Fruit fly (Drosophila melanogaster): ENCODE measurements around the gene Ccdc56.
A peak's percentile ranks its signal among the peaks of the same experiment; 100 is the strongest.

Ccdc56 gene

dm6 chr3L:11680298-11680697 is 28.5 kb upstream of the Ccdc56 start, which contains the start of gene CG32085 (continued):
- TF ChIP-seq bbx (GFP tag; IDR thresholded peaks at IDR 0.05; ENCODE audit: partially characterized antibody): no peak
- TF ChIP-seq CG33213 (GFP tag; optimal IDR thresholded peaks at IDR 0.05): no peak
- peak; percentile 46 for TF ChIP-seq Hsf (GFP tag; optimal IDR thresholded peaks at IDR 0.05)
- TF ChIP-seq Chrac-16 (GFP tag; optimal IDR thresholded peaks at IDR 0.05): no peak
- peak; percentile 74 for TF ChIP-seq ems (GFP tag; optimal IDR thresholded peaks at IDR 0.05)
- no peak for TF ChIP-seq Sox100B (GFP tag; optimal IDR thresholded peaks at IDR 0.05)
- TF ChIP-seq CG4854 (GFP tag; optimal IDR thresholded peaks at IDR 0.05): peak; percentile 17
- peak; percentile 5 for TF ChIP-seq odd (GFP tag; optimal IDR thresholded peaks at IDR 0.05)
- peak; percentile 28 for TF ChIP-seq repo (GFP tag; optimal IDR thresholded peaks at IDR 0.05)
- peak; percentile 78 for TF ChIP-seq her (GFP tag; optimal IDR thresholded peaks at IDR 0.05)
- TF ChIP-seq CG9727 (GFP tag; optimal IDR thresholded peaks at IDR 0.05): no peak
- TF ChIP-seq eve (GFP tag; optimal IDR thresholded peaks at IDR 0.05): no peak
- TF ChIP-seq CG8924 (tag; optimal IDR thresholded peaks at IDR 0.05): peak; percentile 35
- TF ChIP-seq disco-r (GFP tag; optimal IDR thresholded peaks at IDR 0.05): no peak
- no peak for TF ChIP-seq BEAF-32 (GFP tag; optimal IDR thresholded peaks at IDR 0.05)
- TF ChIP-seq Neu2 (GFP tag; optimal IDR thresholded peaks at IDR 0.05; ENCODE audit: borderline replicate concordance): no peak
- TF ChIP-seq CG4328 (GFP tag; optimal IDR thresholded peaks at IDR 0.05): peak; percentile 4
- TF ChIP-seq CG3281 (GFP tag; optimal IDR thresholded peaks at IDR 0.05): peak; percentile 66
- peak; percentile 5 for TF ChIP-seq sug (tag; optimal IDR thresholded peaks at IDR 0.05)
- TF ChIP-seq CG13894 (tag; optimal IDR thresholded peaks at IDR 0.05): peak; percentile 75
- TF ChIP-seq CG6813 (GFP tag; optimal IDR thresholded peaks at IDR 0.05): peak; percentile 50
- TF ChIP-seq CG14667 (GFP tag; IDR thresholded peaks at IDR 0.05): peak; percentile 50; the same call in 1 of the 2 replicates
- peak; percentile 73 for TF ChIP-seq lilli (GFP tag; optimal IDR thresholded peaks at IDR 0.05)
- TF ChIP-seq trh (GFP tag; optimal IDR thresholded peaks at IDR 0.05): no peak
- no peak for TF ChIP-seq klu (GFP tag; IDR thresholded peaks at IDR 0.05)
- no peak for TF ChIP-seq Ravus (GFP tag; IDR thresholded peaks at IDR 0.05)
- TF ChIP-seq bab2 (GFP tag; optimal IDR thresholded peaks at IDR 0.05): peak; percentile 33
- no peak for TF ChIP-seq fd3F (GFP tag; optimal IDR thresholded peaks at IDR 0.05)
- peak; percentile 69 for TF ChIP-seq onecut (GFP tag; IDR thresholded peaks at IDR 0.05)
- no peak for TF ChIP-seq CG18262 (tag; optimal IDR thresholded peaks at IDR 0.05)
- TF ChIP-seq CG33557 (GFP tag; optimal IDR thresholded peaks at IDR 0.05): no peak
- TF ChIP-seq ftz-f1 (GFP tag; optimal IDR thresholded peaks at IDR 0.05): peak; percentile 44
- peak; percentile 36 for TF ChIP-seq BtbVII (GFP tag; optimal IDR thresholded peaks at IDR 0.05)
- peak; percentile 45 for TF ChIP-seq NfI (GFP tag; optimal IDR thresholded peaks at IDR 0.05)
- TF ChIP-seq CG1529 (GFP tag; optimal IDR thresholded peaks at IDR 0.05): no peak
- no peak for TF ChIP-seq bowl (GFP tag; IDR thresholded peaks at IDR 0.05)
- no peak for TF ChIP-seq CG1602 (GFP tag; optimal IDR thresholded peaks at IDR 0.05)
- TF ChIP-seq knrl (GFP tag; IDR thresholded peaks at IDR 0.05; ENCODE audit: partially characterized antibody): no peak
- no peak for TF ChIP-seq ash1 (GFP tag; optimal IDR thresholded peaks at IDR 0.05)
- no peak for TF ChIP-seq da (GFP tag; optimal IDR thresholded peaks at IDR 0.05)
- no peak for TF ChIP-seq lola (GFP tag; optimal IDR thresholded peaks at IDR 0.05)
- TF ChIP-seq Aef1 (GFP tag; IDR thresholded peaks at IDR 0.05): no peak
- TF ChIP-seq CG17385 (GFP tag; optimal IDR thresholded peaks at IDR 0.05): peak; percentile 27
- TF ChIP-seq HLH54F (GFP tag; optimal IDR thresholded peaks at IDR 0.05): peak; percentile 54
- TF ChIP-seq pho (GFP tag; optimal IDR thresholded peaks at IDR 0.05): peak; percentile 62
- TF ChIP-seq mam (GFP tag; optimal IDR thresholded peaks at IDR 0.05): peak; percentile 80
- no peak for TF ChIP-seq bsh (GFP tag; optimal IDR thresholded peaks at IDR 0.05)
- TF ChIP-seq CG4820 (GFP tag; optimal IDR thresholded peaks at IDR 0.05): peak; percentile 22
- peak; percentile 81 for TF ChIP-seq CG15514 (GFP tag; optimal IDR thresholded peaks at IDR 0.05)
- TF ChIP-seq Tbp (GFP tag; optimal IDR thresholded peaks at IDR 0.05): no peak
- no peak for TF ChIP-seq sima (GFP tag; optimal IDR thresholded peaks at IDR 0.05)

Measured in whole organism, embryonic.